Worm (Caenorhabditis elegans): ENCODE data around the gene pat-2.

The pat-2 gene

ce11 chrIII:8799964-8800795 lies 18.5 kb upstream of the pat-2 start, which contains the start of gene F54F2.6 (continued):
- TF ChIP-seq mdl-1 (tag; optimal IDR thresholded peaks at IDR 0.05) (peak; percentile 94), fkh-2 (tag; optimal IDR thresholded peaks at IDR 0.05) (peak; percentile 52), mml-1 (tag; optimal IDR thresholded peaks at IDR 0.05) (no peak), egl-5 (tag; optimal IDR thresholded peaks at IDR 0.05) (peak; percentile 65), unc-62 (GFP tag; optimal IDR thresholded peaks at IDR 0.05) (peak; percentile 95), nhr-67 (tag; optimal IDR thresholded peaks at IDR 0.05) (no peak), fkh-10 (GFP tag; optimal IDR thresholded peaks at IDR 0.05) (peak; percentile 76), fos-1 (tag; optimal IDR thresholded peaks at IDR 0.05) (no peak), tbx-2 (tag; optimal IDR thresholded peaks at IDR 0.05) (peak; percentile 85), ama-1 (optimal IDR thresholded peaks at IDR 0.05) (peak; percentile 37), nhr-11 (tag; optimal IDR thresholded peaks at IDR 0.05) (peak; percentile 84)

- peak; percentile 3 for TF ChIP-seq pha-4 (tag; optimal IDR thresholded peaks at IDR 0.05)
- peak; percentile 63 for TF ChIP-seq nhr-25 (tag; optimal IDR thresholded peaks at IDR 0.05)
- peak; percentile 67 for TF ChIP-seq nhr-23 (tag; optimal IDR thresholded peaks at IDR 0.05)
- no peak for TF ChIP-seq nhr-77 (tag; optimal IDR thresholded peaks at IDR 0.05)
- no peak for TF ChIP-seq ZK546.5 (tag; optimal IDR thresholded peaks at IDR 0.05)
- TF ChIP-seq nhr-43 (tag; optimal IDR thresholded peaks at IDR 0.05; ENCODE audit: poor library complexity, severe bottlenecking): peak; percentile 26
Measured at ce11 chrIII:8800796-8801083, 18.0 kb upstream of the pat-2 start.

- TF ChIP-seq eor-1 (tag; optimal IDR thresholded peaks at IDR 0.05): no peak
- peak; percentile 69 for TF ChIP-seq nhr-43 (tag; optimal IDR thresholded peaks at IDR 0.05; ENCODE audit: poor library complexity, severe bottlenecking)
Measured at ce11 chrIII:8801352-8801863, 17.3 kb upstream of the pat-2 start.

- TF ChIP-seq lsy-12 (tag; optimal IDR thresholded peaks at IDR 0.05): peak; percentile 91
- TF ChIP-seq ceh-9 (tag; optimal IDR thresholded peaks at IDR 0.05): peak; percentile 50
- TF ChIP-seq nfya-1 (tag; optimal IDR thresholded peaks at IDR 0.05; ENCODE audit: insufficient read depth): peak; percentile 98
- peak; percentile 93 for TF ChIP-seq elt-2 (tag; optimal IDR thresholded peaks at IDR 0.05)
- TF ChIP-seq eor-1 (tag; optimal IDR thresholded peaks at IDR 0.05): peak in 1 of 2 experiments; percentile 75
- peak; percentile 89 for TF ChIP-seq aly-2 (tag; optimal IDR thresholded peaks at IDR 0.05)
- TF ChIP-seq lin-39 (tag; optimal IDR thresholded peaks at IDR 0.05): peak; percentile 97
- TF ChIP-seq zag-1 (tag; optimal IDR thresholded peaks at IDR 0.05): peak; percentile 82
- TF ChIP-seq lin-15B (tag; optimal IDR thresholded peaks at IDR 0.05): peak; percentile 74
- no peak for TF ChIP-seq ZK546.5 (tag; optimal IDR thresholded peaks at IDR 0.05)
- no peak for TF ChIP-seq nhr-237 (tag; optimal IDR thresholded peaks at IDR 0.05)
- TF ChIP-seq mdl-1 (tag; optimal IDR thresholded peaks at IDR 0.05): peak; percentile 95
- peak; percentile 84 for TF ChIP-seq egl-5 (tag; optimal IDR thresholded peaks at IDR 0.05)
- TF ChIP-seq nhr-77 (tag; optimal IDR thresholded peaks at IDR 0.05): peak; percentile 78
- TF ChIP-seq ama-1 (optimal IDR thresholded peaks at IDR 0.05): peak; percentile 90
- TF ChIP-seq nhr-23 (tag; optimal IDR thresholded peaks at IDR 0.05): peak; percentile 98
- TF ChIP-seq skn-1 (tag; optimal IDR thresholded peaks at IDR 0.05): peak; percentile 89
- peak; percentile 98 for TF ChIP-seq nhr-11 (tag; optimal IDR thresholded peaks at IDR 0.05)
- TF ChIP-seq nhr-43 (tag; optimal IDR thresholded peaks at IDR 0.05; ENCODE audit: poor library complexity, severe bottlenecking): peak; percentile 70
- TF ChIP-seq pha-4 (tag; optimal IDR thresholded peaks at IDR 0.05): peak; percentile 99
- peak; percentile 86 for TF ChIP-seq sea-2 (GFP tag; optimal IDR thresholded peaks at IDR 0.05)
- peak; percentile 92 for TF ChIP-seq tbx-2 (tag; optimal IDR thresholded peaks at IDR 0.05)
- TF ChIP-seq nhr-67 (tag; optimal IDR thresholded peaks at IDR 0.05): peak; percentile 17
- peak; percentile 69 for TF ChIP-seq elt-1 (tag; optimal IDR thresholded peaks at IDR 0.05)
- TF ChIP-seq ceh-28 (tag; optimal IDR thresholded peaks at IDR 0.05): peak; percentile 93
- peak; percentile 70 for TF ChIP-seq ztf-4 (tag; optimal IDR thresholded peaks at IDR 0.05)
- TF ChIP-seq pqm-1 (tag; optimal IDR thresholded peaks at IDR 0.05): peak; percentile 62
- peak; percentile 95 for TF ChIP-seq jun-1 (tag; optimal IDR thresholded peaks at IDR 0.05)
- TF ChIP-seq fkh-2 (tag; optimal IDR thresholded peaks at IDR 0.05): no peak
- peak; percentile 75 for TF ChIP-seq ceh-82 (tag; optimal IDR thresholded peaks at IDR 0.05)
- TF ChIP-seq nhr-25 (tag; optimal IDR thresholded peaks at IDR 0.05): peak; percentile 99
- TF ChIP-seq ceh-16 (tag; optimal IDR thresholded peaks at IDR 0.05): no peak
- peak; percentile 91 for TF ChIP-seq egl-27 (tag; optimal IDR thresholded peaks at IDR 0.05)
- TF ChIP-seq fkh-10 (GFP tag; optimal IDR thresholded peaks at IDR 0.05): peak; percentile 82
- peak; percentile 16 for TF ChIP-seq nhr-28 (tag; optimal IDR thresholded peaks at IDR 0.05)
- TF ChIP-seq unc-62 (GFP tag; optimal IDR thresholded peaks at IDR 0.05): peak; percentile 99
- peak; percentile 72 for TF ChIP-seq fos-1 (tag; optimal IDR thresholded peaks at IDR 0.05)
- peak; percentile 41 for TF ChIP-seq daf-12 (tag; optimal IDR thresholded peaks at IDR 0.05)
- TF ChIP-seq nhr-12 (tag; optimal IDR thresholded peaks at IDR 0.05): no peak
Measured at ce11 chrIII:8801864-8802818, 16.6 kb upstream of the pat-2 start.

Measured in whole organism, L3 larva.